Worm (Caenorhabditis elegans): ENCODE data around the gene T26C5.3.

ce11 chrII:9233813-9234212, 2.6 kb upstream of the T26C5.3 start:
- TF ChIP-seq tbx-11 (GFP tag; IDR thresholded peaks at IDR 0.05) (no peak), ama-1 (optimal IDR thresholded peaks at IDR 0.05) (no peak), B0310.2 (tag; optimal IDR thresholded peaks at IDR 0.05) (no peak), sea-1 (GFP tag; conservative IDR thresholded peaks at IDR 0.05) (no peak), ceh-36 (tag; optimal IDR thresholded peaks at IDR 0.05) (no peak), hmbx-1 (tag; optimal IDR thresholded peaks at IDR 0.05) (no peak)

Data from whole organism, early embryonic.